Worm (Caenorhabditis elegans) whole organism, L1 larva: ENCODE results near the gene srdh-1.

Experiments used
- C34B4.2 ChIP-seq: sonication (generic microtip); optimal IDR thresholded peaks from 2 replicates; lab custom pipeline; 2017; ENCODE audit warnings: mild to moderate bottlenecking, missing genetic modification characterization, missing compliant biosample characterization
- F16B12.6 ChIP-seq: fragments of 150-350 bp; optimal IDR thresholded peaks from 2 replicates; lab custom pipeline; 2014; ENCODE audit warnings: missing biosample characterization, missing genetic modification characterization
- Y116A8C.19 ChIP-seq: sonication (generic microtip); optimal IDR thresholded peaks from 2 replicates; lab custom pipeline; 2016; ENCODE audit warnings: missing compliant biosample characterization, missing genetic modification characterization, borderline replicate concordance
- aha-1 ChIP-seq: fragments of 150-350 bp; optimal IDR thresholded peaks from 2 replicates; lab custom pipeline; 2014; ENCODE audit warnings: missing biosample characterization, missing genetic modification characterization
- aly-2 ChIP-seq: fragments of 150-350 bp; optimal IDR thresholded peaks from 2 replicates; lab custom pipeline; 2014; ENCODE audit warnings: missing biosample characterization, missing genetic modification characterization
- blmp-1 ChIP-seq: fragments of 150-350 bp; optimal IDR thresholded peaks from 2 replicates; lab custom pipeline; 2014; ENCODE audit warnings: missing biosample characterization, missing genetic modification characterization
- dpl-1 ChIP-seq, 3 experiments: fragments of 150-350 bp in 2 of 3; sonication (generic microtip) in 1 of 3; optimal IDR thresholded peaks; 2 replicates each; lab custom pipeline; 2014 to 2017; ENCODE audit warnings: missing biosample characterization in 3 of 3, missing genetic modification characterization in 3 of 3, missing genetic modification reagents in 3 of 3
- egl-13 ChIP-seq: sonication (generic microtip); optimal IDR thresholded peaks from 2 replicates; lab custom pipeline; 2016; ENCODE audit warnings: missing genotype, missing genetic modification reagents, missing genetic modification characterization, missing compliant biosample characterization
- elt-2 ChIP-seq: sonication (generic microtip); optimal IDR thresholded peaks from 2 replicates; lab custom pipeline; 2016; ENCODE audit warnings: missing genetic modification characterization, mild to moderate bottlenecking, inconsistent platforms, missing compliant biosample characterization, missing genetic modification reagents
- ets-5 ChIP-seq: fragments of 200-800 bp; sonication (Bioruptor generic); IDR thresholded peaks from 2 replicates; pipeline ENCODE4 v1.3.6; 2022; ENCODE audit warnings: missing genetic modification characterization, missing compliant biosample characterization
- fkh-4 ChIP-seq: sonication (generic microtip); optimal IDR thresholded peaks from 2 replicates; lab custom pipeline; 2016; ENCODE audit warnings: missing compliant biosample characterization, missing genetic modification characterization, borderline replicate concordance
- fkh-8 ChIP-seq: sonication (generic microtip); optimal IDR thresholded peaks from 2 replicates; lab custom pipeline; 2016; ENCODE audit warnings: mild to moderate bottlenecking, missing genetic modification characterization, missing compliant biosample characterization
- grh-1 ChIP-seq: fragments of 200-800 bp; sonication (Bioruptor generic); IDR thresholded peaks from 2 replicates; pipeline ENCODE4 v1.3.6; 2022; ENCODE audit warnings: missing genetic modification reagents, missing genetic modification characterization, missing compliant biosample characterization
- hlh-4 ChIP-seq: sonication (generic microtip); optimal IDR thresholded peaks from 2 replicates; lab custom pipeline; 2016; ENCODE audit warnings: mild to moderate bottlenecking, missing genetic modification characterization, missing compliant biosample characterization
- hpl-2 ChIP-seq: fragments of 150-350 bp; optimal IDR thresholded peaks from 2 replicates; lab custom pipeline; 2014; ENCODE audit warnings: missing biosample characterization, missing genetic modification reagents, missing genetic modification characterization
- irx-1 ChIP-seq: sonication (generic microtip); optimal IDR thresholded peaks from 2 replicates; lab custom pipeline; 2016; ENCODE audit warnings: missing genetic modification characterization, missing compliant biosample characterization
- isw-1 ChIP-seq: fragments of 200-800 bp; sonication (Bioruptor generic); IDR thresholded peaks from 2 replicates; pipeline ENCODE4 v1.3.6; 2022; ENCODE audit warnings: missing genetic modification characterization, missing compliant biosample characterization
- jun-1 ChIP-seq: fragments of 150-350 bp; optimal IDR thresholded peaks from 2 replicates; lab custom pipeline; 2014; ENCODE audit warnings: missing biosample characterization, missing genetic modification reagents, missing genetic modification characterization
- lin-13 ChIP-seq: fragments of 150-350 bp; optimal IDR thresholded peaks from 2 replicates; lab custom pipeline; 2014; ENCODE audit warnings: missing biosample characterization, missing genetic modification reagents, missing genetic modification characterization
- lin-14 ChIP-seq: fragments of 200-800 bp; sonication (Bioruptor generic); optimal IDR thresholded peaks from 2 replicates; lab custom pipeline; 2018; ENCODE audit warnings: mild to moderate bottlenecking, missing genetic modification characterization, moderate library complexity, missing compliant biosample characterization
- lin-35 ChIP-seq, 2 experiments: fragments of 150-350 bp; optimal IDR thresholded peaks; 2 replicates each; lab custom pipeline; 2014; ENCODE audit warnings: missing biosample characterization in 2 of 2, missing genetic modification characterization in 2 of 2, missing genetic modification reagents in 2 of 2
- lir-3 ChIP-seq: sonication (generic microtip); optimal IDR thresholded peaks from 2 replicates; lab custom pipeline; 2016; ENCODE audit warnings: mild to moderate bottlenecking, missing genetic modification characterization, moderate library complexity, missing compliant biosample characterization; ENCODE audit not compliant: poor library complexity
- lsy-2 ChIP-seq, 2 experiments: fragments of 150-350 bp; optimal IDR thresholded peaks; 2 replicates each; lab custom pipeline; 2014; ENCODE audit warnings: missing biosample characterization in 2 of 2, missing genetic modification characterization in 2 of 2
- mab-9 ChIP-seq: fragments of 200-800 bp; sonication (Bioruptor generic); IDR thresholded peaks from 2 replicates; pipeline ENCODE4 v1.3.6; 2022; ENCODE audit warnings: missing genetic modification reagents, missing genetic modification characterization, missing compliant biosample characterization
- mdl-1 ChIP-seq, 2 experiments: fragments of 150-350 bp; optimal IDR thresholded peaks; 2 replicates each; lab custom pipeline; 2014 to 2017; ENCODE audit warnings: missing biosample characterization in 2 of 2, missing genetic modification characterization in 2 of 2, inconsistent platforms in 1 of 2
- mep-1 ChIP-seq: fragments of 150-350 bp; optimal IDR thresholded peaks from 2 replicates; lab custom pipeline; 2014; ENCODE audit warnings: missing biosample characterization, missing genetic modification characterization
- nhr-11 ChIP-seq: fragments of 150-350 bp; optimal IDR thresholded peaks from 2 replicates; lab custom pipeline; 2014; ENCODE audit warnings: missing biosample characterization, missing genetic modification characterization
- nhr-12 ChIP-seq: sonication (generic microtip); optimal IDR thresholded peaks from 2 replicates; lab custom pipeline; 2017; ENCODE audit warnings: missing biosample characterization, missing genetic modification characterization
- nhr-237 ChIP-seq: fragments of 150-350 bp; optimal IDR thresholded peaks from 2 replicates; lab custom pipeline; 2014; ENCODE audit warnings: missing biosample characterization, missing genetic modification characterization
- nhr-28 ChIP-seq: fragments of 150-350 bp; optimal IDR thresholded peaks from 2 replicates; lab custom pipeline; 2014; ENCODE audit warnings: missing biosample characterization, missing genetic modification characterization
- nhr-47 ChIP-seq: sonication (generic microtip); optimal IDR thresholded peaks from 2 replicates; lab custom pipeline; 2016; ENCODE audit warnings: mild to moderate bottlenecking, missing genetic modification characterization, moderate library complexity, missing compliant biosample characterization
- nhr-76 ChIP-seq: sonication (generic microtip); optimal IDR thresholded peaks from 2 replicates; lab custom pipeline; 2017; ENCODE audit warnings: missing biosample characterization, missing genetic modification characterization
- nhr-77 ChIP-seq: fragments of 150-350 bp; optimal IDR thresholded peaks from 2 replicates; lab custom pipeline; 2014; ENCODE audit warnings: missing biosample characterization, missing genetic modification characterization
- nhr-90 ChIP-seq: sonication (generic microtip); optimal IDR thresholded peaks from 2 replicates; lab custom pipeline; 2016; ENCODE audit warnings: mild to moderate bottlenecking, missing genetic modification characterization, missing compliant biosample characterization; ENCODE audit not compliant: poor library complexity
- pag-3 ChIP-seq: sonication (generic microtip); optimal IDR thresholded peaks from 2 replicates; lab custom pipeline; 2017; ENCODE audit warnings: missing genetic modification characterization, mild to moderate bottlenecking, missing compliant biosample characterization, antibody characterized with exemption, borderline replicate concordance; ENCODE audit not compliant: insufficient read depth
- pqm-1 ChIP-seq: sonication (generic microtip); optimal IDR thresholded peaks from 3 replicates; lab custom pipeline; 2017; ENCODE audit warnings: missing biosample characterization, missing genetic modification characterization
- rnt-1 ChIP-seq: sonication (generic microtip); optimal IDR thresholded peaks from 2 replicates; lab custom pipeline; 2016; ENCODE audit warnings: mild to moderate bottlenecking, missing genetic modification characterization, moderate library complexity, missing compliant biosample characterization
- skn-1 ChIP-seq: fragments of 150-350 bp; optimal IDR thresholded peaks from 2 replicates; lab custom pipeline; 2014; ENCODE audit warnings: missing biosample characterization, missing genetic modification characterization
- snpc-4 ChIP-seq: fragments of 150-350 bp; optimal IDR thresholded peaks from 2 replicates; lab custom pipeline; 2014; ENCODE audit warnings: missing biosample characterization, missing genetic modification characterization
- snu-23 ChIP-seq: sonication (generic microtip); optimal IDR thresholded peaks from 2 replicates; lab custom pipeline; 2016; ENCODE audit warnings: missing genetic modification characterization, missing compliant biosample characterization
- sptf-1 ChIP-seq: fragments of 150-350 bp; optimal IDR thresholded peaks from 2 replicates; lab custom pipeline; 2014; ENCODE audit warnings: missing biosample characterization, missing genetic modification characterization
- sup-37 ChIP-seq: fragments of 200-800 bp; sonication (Bioruptor generic); optimal IDR thresholded peaks from 2 replicates; lab custom pipeline; 2018; ENCODE audit warnings: mild to moderate bottlenecking, missing genetic modification characterization, missing compliant biosample characterization
- swsn-7 ChIP-seq: sonication (generic microtip); optimal IDR thresholded peaks from 2 replicates; lab custom pipeline; 2016; ENCODE audit warnings: missing genetic modification characterization, missing compliant biosample characterization
- tbx-2 ChIP-seq: sonication (generic microtip); optimal IDR thresholded peaks from 2 replicates; lab custom pipeline; 2016; ENCODE audit warnings: missing genetic modification characterization, missing compliant biosample characterization
- tlp-1 ChIP-seq: fragments of 150-350 bp; optimal IDR thresholded peaks from 2 replicates; lab custom pipeline; 2014; ENCODE audit warnings: missing biosample characterization, missing genetic modification characterization
- unc-86 ChIP-seq: sonication (generic microtip); optimal IDR thresholded peaks from 2 replicates; lab custom pipeline; 2016; ENCODE audit warnings: missing genetic modification characterization, missing compliant biosample characterization
- unc-98 ChIP-seq: fragments of 200-800 bp; sonication (Bioruptor generic); IDR thresholded peaks from 2 replicates; pipeline ENCODE4 v1.3.6; 2022; ENCODE audit warnings: missing genetic modification characterization, missing compliant biosample characterization
- xbp-1 ChIP-seq: sonication (generic microtip); optimal IDR thresholded peaks from 2 replicates; lab custom pipeline; 2016; ENCODE audit warnings: missing genetic modification characterization, missing compliant biosample characterization
- zag-1 ChIP-seq: fragments of 150-350 bp; optimal IDR thresholded peaks from 2 replicates; lab custom pipeline; 2014; ENCODE audit warnings: missing biosample characterization, missing genetic modification characterization
- zip-4 ChIP-seq: fragments of 200-800 bp; sonication (Bioruptor generic); optimal IDR thresholded peaks from 2 replicates; lab custom pipeline; 2018; ENCODE audit warnings: mild to moderate bottlenecking, missing genetic modification characterization, moderate library complexity, missing compliant biosample characterization
- ztf-11 ChIP-seq, 2 experiments: sonication (generic microtip); optimal IDR thresholded peaks; 2 replicates each; lab custom pipeline; 2016 to 2017; ENCODE audit warnings: missing genetic modification characterization in 2 of 2, missing biosample characterization in 1 of 2, missing compliant biosample characterization in 1 of 2
- ztf-4 ChIP-seq: fragments of 150-350 bp; optimal IDR thresholded peaks from 2 replicates; lab custom pipeline; 2014; ENCODE audit warnings: missing biosample characterization, missing genetic modification characterization

Gene srdh-1

DNA sequence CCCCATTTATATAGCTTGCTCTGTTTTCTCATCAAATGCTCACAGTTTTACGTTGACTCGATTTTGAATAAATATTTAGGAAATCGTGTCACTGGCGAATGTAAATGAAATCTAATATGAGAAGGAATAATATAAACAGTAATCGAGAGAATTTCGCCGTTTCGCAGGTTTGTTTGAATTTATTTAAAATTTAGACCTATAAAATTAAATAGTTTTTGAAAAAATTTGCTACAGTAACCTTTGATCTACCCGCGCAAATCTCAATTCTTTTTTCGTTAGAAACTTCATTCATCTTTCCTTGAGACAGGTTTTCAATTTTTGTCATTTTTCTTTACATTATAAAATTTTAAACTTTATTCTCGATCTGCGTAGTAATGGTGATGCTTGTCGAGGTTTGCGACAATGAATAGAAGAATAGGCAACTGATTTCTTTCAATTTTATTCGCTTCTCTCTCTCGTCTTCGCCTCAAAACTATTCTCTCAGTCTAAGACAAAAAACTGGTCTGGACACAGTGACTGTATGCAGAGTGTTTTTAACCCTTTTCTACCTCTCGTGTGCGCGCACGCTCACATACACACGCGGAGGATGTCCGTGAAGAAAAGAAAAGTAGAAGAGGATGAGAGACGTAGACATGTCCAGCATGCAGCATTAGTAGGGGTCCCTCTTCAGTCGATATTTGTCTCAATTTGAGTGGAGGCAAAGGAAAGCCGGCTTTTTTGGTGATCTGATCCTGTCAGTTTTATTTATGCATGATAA, 42.0 kb upstream of the srdh-1 start, which contains the start of gene dab-1 (continued):
- peak in 1 of 2 experiments; percentile 73 for TF ChIP-seq mdl-1 (tag; optimal IDR thresholded peaks at IDR 0.05; lab: Kevin White, UChicago)
- TF ChIP-seq sup-37: no peak
- TF ChIP-seq nhr-76: no peak
- peak in 1 of 2 experiments; percentile 58 for TF ChIP-seq lin-35 (GFP tag; optimal IDR thresholded peaks at IDR 0.05; lab: Kevin White, UChicago)
- TF ChIP-seq elt-2 (tag; lab: Kevin White, UChicago): no peak
- no peak for TF ChIP-seq zip-4 (GFP tag; lab: Kevin White, UChicago)
- TF ChIP-seq dpl-1 (GFP tag; optimal IDR thresholded peaks at IDR 0.05; lab: Kevin White, UChicago): no peak
- TF ChIP-seq pag-3 (tag; lab: Kevin White, UChicago): no peak
- TF ChIP-seq xbp-1 (tag; lab: Kevin White, UChicago): no peak
- no peak for TF ChIP-seq grh-1 (GFP tag; lab: Robert Waterston, UW)
- TF ChIP-seq fkh-4 (tag; lab: Kevin White, UChicago): no peak
- no peak for TF ChIP-seq mab-9 (GFP tag; lab: Robert Waterston, UW)
- TF ChIP-seq fkh-8 (tag; lab: Kevin White, UChicago): no peak
- TF ChIP-seq ztf-11 (tag; optimal IDR thresholded peaks at IDR 0.05; lab: Kevin White, UChicago): no peak
- TF ChIP-seq nhr-12 (tag; lab: Kevin White, UChicago): no peak
- no peak for TF ChIP-seq nhr-28 (tag; lab: Kevin White, UChicago)
- no peak for TF ChIP-seq sptf-1
- TF ChIP-seq egl-13 (tag; lab: Kevin White, UChicago): no peak
- no peak for TF ChIP-seq F16B12.6 (tag; lab: Kevin White, UChicago)
- TF ChIP-seq swsn-7 (tag; lab: Kevin White, UChicago): no peak
- TF ChIP-seq nhr-11: no peak
- peak; percentile 12 for TF ChIP-seq rnt-1
- TF ChIP-seq lin-13 (GFP tag; lab: Kevin White, UChicago): no peak
- no peak for TF ChIP-seq hlh-4 (tag; lab: Kevin White, UChicago)
- no peak for TF ChIP-seq hpl-2 (GFP tag; lab: Kevin White, UChicago)
- TF ChIP-seq lsy-2 (tag; optimal IDR thresholded peaks at IDR 0.05; lab: Kevin White, UChicago): peak in 1 of 2 experiments; percentile 51
- no peak for TF ChIP-seq ets-5
- TF ChIP-seq snu-23 (GFP tag; lab: Kevin White, UChicago): peak; percentile 46
- peak; percentile 55 for TF ChIP-seq mep-1 (tag; lab: Kevin White, UChicago)
- TF ChIP-seq C34B4.2 (tag; lab: Kevin White, UChicago): no peak
- no peak for TF ChIP-seq unc-86 (tag; lab: Kevin White, UChicago)
- TF ChIP-seq zag-1 (tag; lab: Kevin White, UChicago): no peak
- peak; percentile 73 for TF ChIP-seq lin-14 (GFP tag; lab: Kevin White, UChicago)
- TF ChIP-seq tlp-1 (tag; lab: Kevin White, UChicago): no peak
- no peak for TF ChIP-seq nhr-237 (tag; lab: Kevin White, UChicago)
- TF ChIP-seq pqm-1: no peak
- TF ChIP-seq lir-3 (tag; lab: Kevin White, UChicago): no peak
- TF ChIP-seq jun-1 (tag; lab: Kevin White, UChicago): no peak
- TF ChIP-seq irx-1 (tag; lab: Kevin White, UChicago): no peak
- no peak for TF ChIP-seq aha-1 (tag; lab: Kevin White, UChicago)
- TF ChIP-seq Y116A8C.19 (tag; lab: Kevin White, UChicago): no peak
- TF ChIP-seq blmp-1 (tag; lab: Kevin White, UChicago): peak; percentile 91
- no peak for TF ChIP-seq snpc-4 (tag; lab: Kevin White, UChicago)
- no peak for TF ChIP-seq unc-98 (GFP tag; lab: Robert Waterston, UW)
- TF ChIP-seq aly-2: no peak
- TF ChIP-seq tbx-2: peak; percentile 0
- TF ChIP-seq ztf-4: no peak
- no peak for TF ChIP-seq nhr-47 (tag; lab: Kevin White, UChicago)
- TF ChIP-seq nhr-90 (tag; lab: Kevin White, UChicago): no peak
- TF ChIP-seq nhr-77 (tag; lab: Kevin White, UChicago): no peak
- no peak for TF ChIP-seq skn-1 (tag; lab: Kevin White, UChicago)
- no peak for TF ChIP-seq isw-1
